Worm (Caenorhabditis elegans): ENCODE results near the gene gly-8.

Gene gly-8

DNA sequence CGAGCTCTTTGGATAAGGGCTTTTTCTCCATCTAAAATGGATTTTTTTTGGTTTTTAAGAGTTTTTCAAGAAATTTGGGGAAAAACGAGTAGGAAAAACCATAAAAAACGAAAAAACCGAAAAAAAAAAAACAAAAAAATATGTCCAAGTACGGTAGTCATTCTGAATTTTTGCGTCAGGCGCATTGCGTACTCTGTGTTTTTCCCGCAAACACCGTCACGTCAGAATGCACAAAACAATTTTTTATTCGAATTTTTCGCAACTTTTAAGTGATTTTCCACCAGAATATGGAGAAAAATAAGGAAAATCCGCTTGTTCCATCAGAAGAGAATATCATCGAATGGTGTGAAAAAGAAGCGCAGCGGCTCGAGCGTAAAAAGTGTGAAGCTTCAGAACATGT, 43.7 kb upstream of the gly-8 start, which contains the start of the genes Y66D12A.6 and ceh-92 (continued):
- TF ChIP-seq Y67H2A.10 (GFP tag; conservative IDR thresholded peaks at IDR 0.05) (no peak), tbx-9 (tag; optimal IDR thresholded peaks at IDR 0.05; ENCODE audit: borderline replicate concordance) (no peak), ceh-79 (tag; optimal IDR thresholded peaks at IDR 0.05) (no peak), zim-3 (tag; optimal IDR thresholded peaks at IDR 0.05) (no peak), bed-2 (GFP tag; IDR thresholded peaks at IDR 0.05) (no peak), K12H6.12 (tag; optimal IDR thresholded peaks at IDR 0.05) (no peak), madf-10 (tag; optimal IDR thresholded peaks at IDR 0.05) (no peak), unc-62 (GFP tag; optimal IDR thresholded peaks at IDR 0.05) (no peak), nhr-27 (tag; optimal IDR thresholded peaks at IDR 0.05) (no peak), F52B5.7 (tag; optimal IDR thresholded peaks at IDR 0.05) (no peak), F55B11.4 (tag; optimal IDR thresholded peaks at IDR 0.05; ENCODE audit: borderline replicate concordance, insufficient read depth) (no peak), D2030.7 (GFP tag; IDR thresholded peaks at IDR 0.05) (peak; percentile 73), somi-1 (GFP tag; optimal IDR thresholded peaks at IDR 0.05) (no peak), hsf-1 (GFP tag; IDR thresholded peaks at IDR 0.05) (no peak), F49E8.2 (tag; optimal IDR thresholded peaks at IDR 0.05; ENCODE audit: insufficient read depth) (peak; percentile 70), ceh-91 (GFP tag; IDR thresholded peaks at IDR 0.05) (peak; percentile 49; the same call in 1 of the 2 replicates), F22D6.2 (tag; optimal IDR thresholded peaks at IDR 0.05) (no peak), egl-18 (GFP tag; IDR thresholded peaks at IDR 0.05) (no peak), attf-6 (GFP tag; IDR thresholded peaks at IDR 0.05) (no peak), let-607 (tag; optimal IDR thresholded peaks at IDR 0.05) (no peak), ztf-18 (tag; optimal IDR thresholded peaks at IDR 0.05) (no peak), athp-1 (tag; optimal IDR thresholded peaks at IDR 0.05) (no peak), Y79H2A.3 (GFP tag; conservative IDR thresholded peaks at IDR 0.05) (no peak), Y95B8A.8 (GFP tag; IDR thresholded peaks at IDR 0.05) (no peak), Y56A3A.18 (GFP tag; IDR thresholded peaks at IDR 0.05) (no peak), atf-7 (tag; optimal IDR thresholded peaks at IDR 0.05) (no peak), repo-1 (tag; optimal IDR thresholded peaks at IDR 0.05) (no peak), nhr-90 (tag; optimal IDR thresholded peaks at IDR 0.05) (no peak), fkh-3 (tag; optimal IDR thresholded peaks at IDR 0.05) (no peak), sptf-2 (GFP tag; optimal IDR thresholded peaks at IDR 0.05) (no peak), T07F8.4 (tag; optimal IDR thresholded peaks at IDR 0.05) (no peak), lin-26 (GFP tag; IDR thresholded peaks at IDR 0.05) (no peak), egrh-3 (GFP tag; IDR thresholded peaks at IDR 0.05) (no peak), ztf-3 (GFP tag; optimal IDR thresholded peaks at IDR 0.05) (no peak), ztf-6 (GFP tag; IDR thresholded peaks at IDR 0.05) (no peak), let-526 (GFP tag; IDR thresholded peaks at IDR 0.05) (no peak), sea-2 (GFP tag; IDR thresholded peaks at IDR 0.05) (no peak), aptf-3 (GFP tag; IDR thresholded peaks at IDR 0.05) (no peak), F37B4.10 (GFP tag; IDR thresholded peaks at IDR 0.05) (no peak), K11D2.4 (GFP tag; IDR thresholded peaks at IDR 0.05) (no peak), dpff-1 (tag; optimal IDR thresholded peaks at IDR 0.05) (no peak), nhr-80 (tag; optimal IDR thresholded peaks at IDR 0.05) (no peak), lin-54 (GFP tag; optimal IDR thresholded peaks at IDR 0.05) (peak; percentile 56), ccch-3 (GFP tag; optimal IDR thresholded peaks at IDR 0.05) (no peak), lir-1 (GFP tag; conservative IDR thresholded peaks at IDR 0.05) (no peak), dox-1 (GFP tag; IDR thresholded peaks at IDR 0.05) (peak; percentile 37; the same call in 1 of the 2 replicates), F57C9.4 (tag; optimal IDR thresholded peaks at IDR 0.05) (no peak), zfh-2 (GFP tag; conservative IDR thresholded peaks at IDR 0.05) (no peak), madf-6 (GFP tag; IDR thresholded peaks at IDR 0.05) (peak; percentile 64), C06A6.2 (GFP tag; conservative IDR thresholded peaks at IDR 0.05) (no peak)

All from whole organism, young adult.